Worm (Caenorhabditis elegans) whole organism, L2 larva: ENCODE measurements around the gene phyh-1.

ENCODE experiments used
- ZK546.5 ChIP-seq: sonication (generic microtip); optimal IDR thresholded peaks from 2 replicates; lab custom pipeline; 2017; ENCODE audit warnings: missing biosample characterization, missing genetic modification characterization
- aly-2 ChIP-seq: fragments of 150-350 bp; optimal IDR thresholded peaks from 2 replicates; lab custom pipeline; 2014; ENCODE audit warnings: missing biosample characterization, missing genetic modification characterization
- ama-1 ChIP-seq: fragments of 150-350 bp; optimal IDR thresholded peaks from 2 replicates; lab custom pipeline; 2018; ENCODE audit warnings: inconsistent platforms
- ceh-16 ChIP-seq: fragments of 150-350 bp; optimal IDR thresholded peaks from 2 replicates; lab custom pipeline; 2014; ENCODE audit warnings: missing biosample characterization, missing genetic modification characterization
- lin-13 ChIP-seq: fragments of 150-350 bp; optimal IDR thresholded peaks from 2 replicates; lab custom pipeline; 2014; ENCODE audit warnings: missing biosample characterization, missing genetic modification reagents, missing genetic modification characterization
- mab-5 ChIP-seq: fragments of 150-350 bp; optimal IDR thresholded peaks from 2 replicates; lab custom pipeline; 2014; ENCODE audit warnings: missing biosample characterization, missing genetic modification characterization
- nhr-25 ChIP-seq: fragments of 150-350 bp; sonication (generic microtip); optimal IDR thresholded peaks from 3 replicates; lab custom pipeline; 2014; ENCODE audit warnings: missing biosample characterization, missing genetic modification characterization
- nhr-77 ChIP-seq: fragments of 150-350 bp; optimal IDR thresholded peaks from 2 replicates; lab custom pipeline; 2014; ENCODE audit warnings: missing biosample characterization, missing genetic modification characterization
- ztf-11 ChIP-seq: sonication (generic microtip); optimal IDR thresholded peaks from 2 replicates; lab custom pipeline; 2017; ENCODE audit warnings: missing biosample characterization, missing genetic modification characterization

ce11 chrIV:17268069-17268468, 8.9 kb upstream of the phyh-1 start:
- TF ChIP-seq ZK546.5 (tag; lab: Kevin White, UChicago) (no peak), mab-5 (tag; lab: Kevin White, UChicago) (no peak), aly-2 (tag; lab: Kevin White, UChicago) (no peak), nhr-77 (tag; lab: Kevin White, UChicago) (no peak), ceh-16 (tag; lab: Kevin White, UChicago) (no peak), ztf-11 (no peak), nhr-25 (tag; lab: Kevin White, UChicago) (no peak), ama-1 (lab: Kevin White, UChicago) (no peak), lin-13 (GFP tag; lab: Kevin White, UChicago) (no peak)
